Worm (Caenorhabditis elegans): ENCODE results near the gene unc-43.
"Not testable (repeated sequence)": the region's sequence is repeated elsewhere in the genome, so short reads cannot be mapped to it uniquely, and the experiment has no call there.

Gene unc-43

DNA sequence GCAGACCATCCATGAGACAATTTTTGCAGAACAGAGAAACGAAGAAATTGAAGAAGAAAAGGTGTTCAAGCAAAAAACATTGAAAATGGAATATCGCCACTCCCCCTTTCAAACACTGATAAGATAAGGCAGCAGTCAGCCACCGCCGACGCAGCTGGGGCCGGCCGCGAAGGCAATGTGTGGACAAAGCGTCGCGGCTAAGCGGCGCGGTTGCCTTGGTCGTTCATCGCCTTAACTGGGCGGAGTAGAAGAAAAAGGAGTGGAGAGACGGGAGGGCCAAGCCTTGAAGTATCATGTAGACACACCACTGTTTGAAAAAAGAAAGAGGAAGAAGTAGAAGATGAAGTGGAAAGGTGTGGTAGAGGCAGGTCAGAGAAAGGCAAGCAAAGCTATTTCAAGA, 19.1 kb downstream of the unc-43 start:
- TF ChIP-seq nhr-10 (tag; optimal IDR thresholded peaks at IDR 0.05) (no peak), sma-3 (GFP tag; optimal IDR thresholded peaks at IDR 0.05) (peak; percentile 44), crh-2 (tag; optimal IDR thresholded peaks at IDR 0.05) (peak; percentile 35), F13H6.1 (tag; optimal IDR thresholded peaks at IDR 0.05) (peak; percentile 25), blmp-1 (tag; optimal IDR thresholded peaks at IDR 0.05; ENCODE audit: insufficient read depth) (peak; percentile 22), fos-1 (tag; optimal IDR thresholded peaks at IDR 0.05) (peak; percentile 68), elt-3 (tag; optimal IDR thresholded peaks at IDR 0.05) (no peak), nhr-25 (tag; optimal IDR thresholded peaks at IDR 0.05) (peak; percentile 17), sma-9 (GFP tag; optimal IDR thresholded peaks at IDR 0.05) (peak; percentile 28), sma-9 (tag; optimal IDR thresholded peaks at IDR 0.05) (no peak)

DNA sequence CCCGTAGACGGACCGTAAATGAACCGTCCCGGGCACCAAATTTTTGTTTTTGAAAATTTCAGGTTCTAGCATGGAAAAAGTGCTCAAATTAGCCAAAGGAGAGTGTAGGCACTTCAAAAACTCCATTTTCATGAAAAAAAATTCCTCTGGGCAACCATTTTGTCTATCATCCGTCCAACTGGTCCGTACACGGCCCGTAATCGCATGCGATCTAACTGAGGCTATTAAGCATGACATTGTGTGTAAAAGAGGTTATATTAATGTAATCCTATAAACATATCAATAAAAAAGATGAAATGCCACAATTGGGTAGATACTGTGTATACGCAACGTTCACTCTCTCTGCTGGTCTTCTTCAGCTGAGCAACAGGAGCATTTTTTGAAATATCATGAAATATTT, 27.4 kb downstream of the unc-43 start, which contains the start of gene R09E10.1:
Gene R09E10.1 (minus strand): TSS at position 101 of the 400 bp plus-strand sequence.
- not testable (repeated sequence) for TF ChIP-seq nhr-237 (tag; optimal IDR thresholded peaks at IDR 0.05); unc-55 (GFP tag; optimal IDR thresholded peaks at IDR 0.05); dmd-4 (tag; optimal IDR thresholded peaks at IDR 0.05)

DNA sequence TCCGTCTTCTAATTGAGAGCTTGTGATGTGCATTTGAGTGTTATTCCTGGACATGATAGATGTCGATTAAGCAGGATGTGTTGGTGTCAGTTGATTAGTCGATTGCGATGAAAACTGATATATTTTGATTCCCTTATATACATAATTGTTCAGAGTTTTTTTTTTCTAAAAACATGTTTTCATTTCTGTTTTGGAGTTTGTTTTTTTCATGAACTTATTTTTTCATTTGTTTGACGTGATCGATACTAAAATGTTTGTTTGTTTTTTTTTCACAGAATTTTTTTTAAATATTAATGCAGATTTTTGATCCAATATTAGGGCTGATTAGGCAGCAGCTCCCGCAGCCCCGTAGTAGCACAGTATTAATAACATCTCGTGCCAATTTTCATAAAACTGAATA, 31.8 kb downstream of the unc-43 start, which contains the start of gene R09E10.2:
Gene R09E10.2 (minus strand): TSS at position 101 of the 400 bp plus-strand sequence.
- TF ChIP-seq nhr-25 (tag; optimal IDR thresholded peaks at IDR 0.05) (no peak), ama-1 (optimal IDR thresholded peaks at IDR 0.05) (no peak), lsy-2 (tag; optimal IDR thresholded peaks at IDR 0.05) (no peak), unc-62 (GFP tag; optimal IDR thresholded peaks at IDR 0.05) (no peak), zag-1 (tag; optimal IDR thresholded peaks at IDR 0.05) (no peak), nhr-23 (tag; optimal IDR thresholded peaks at IDR 0.05) (no peak), egl-27 (tag; optimal IDR thresholded peaks at IDR 0.05) (no peak), unc-55 (GFP tag; optimal IDR thresholded peaks at IDR 0.05) (no peak), ztf-11 (tag; optimal IDR thresholded peaks at IDR 0.05) (no peak), alr-1 (tag; optimal IDR thresholded peaks at IDR 0.05) (no peak)

DNA sequence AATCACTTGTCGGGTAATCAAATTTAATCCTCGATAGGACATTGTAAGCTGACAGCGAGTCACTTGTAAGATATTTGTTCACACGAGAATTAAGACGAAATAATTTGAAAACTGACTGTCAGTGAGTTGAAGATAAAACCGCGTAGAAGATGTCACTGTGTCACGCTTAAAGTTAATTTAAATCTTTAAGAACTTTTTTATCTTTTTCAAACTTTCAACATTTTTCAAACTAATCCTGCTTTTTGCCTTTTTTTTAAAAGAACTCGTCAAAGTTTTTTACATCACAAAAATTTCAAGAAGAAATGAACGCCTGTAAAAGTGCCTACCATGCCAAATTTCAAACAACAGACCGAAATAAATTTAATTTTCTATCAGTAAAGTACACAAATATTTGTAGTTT, 36.5 kb downstream of the unc-43 start, which contains the start of gene acs-18:
Gene acs-18 (minus strand): TSS at position 101 of the 400 bp plus-strand sequence.
- TF ChIP-seq alr-1 (tag; optimal IDR thresholded peaks at IDR 0.05), result no peak
- no peak for TF ChIP-seq ztf-11 (tag; optimal IDR thresholded peaks at IDR 0.05)
- no peak for TF ChIP-seq ztf-4 (tag; optimal IDR thresholded peaks at IDR 0.05)
- no peak for TF ChIP-seq F13H6.1 (tag; optimal IDR thresholded peaks at IDR 0.05)
- TF ChIP-seq Y55F3AM.14 (GFP tag; optimal IDR thresholded peaks at IDR 0.05), result no peak
- TF ChIP-seq elt-1 (tag; optimal IDR thresholded peaks at IDR 0.05), result no peak
- TF ChIP-seq nhr-77 (tag; optimal IDR thresholded peaks at IDR 0.05), result no peak
- no peak for TF ChIP-seq lin-39 (tag; optimal IDR thresholded peaks at IDR 0.05)
- no peak for TF ChIP-seq lsy-2 (tag; optimal IDR thresholded peaks at IDR 0.05)

DNA sequence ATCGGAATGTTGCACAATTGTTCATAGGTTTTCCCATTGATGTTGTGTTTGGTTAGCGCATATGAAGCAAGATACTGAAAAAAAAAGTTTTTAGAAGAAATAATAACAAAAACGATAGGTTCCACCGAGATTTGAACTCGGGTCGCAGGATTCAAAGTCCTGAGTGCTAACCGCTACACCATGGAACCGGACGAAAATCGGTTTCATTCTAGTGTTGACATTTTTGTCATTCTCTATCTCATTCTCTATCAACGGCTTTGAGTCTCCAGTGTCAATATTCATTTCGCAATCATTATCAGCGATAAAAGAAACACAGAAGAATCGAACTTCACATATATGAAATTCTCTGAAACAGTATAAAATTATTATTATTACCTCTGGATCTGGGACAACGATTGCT, 38.9 kb downstream of the unc-43 start:
- no peak for TF ChIP-seq egl-27 (tag; optimal IDR thresholded peaks at IDR 0.05)
- no peak for TF ChIP-seq mbf-1 (tag; optimal IDR thresholded peaks at IDR 0.05)
- no peak for TF ChIP-seq crh-2 (tag; optimal IDR thresholded peaks at IDR 0.05)
- TF ChIP-seq Y55F3AM.14 (GFP tag; optimal IDR thresholded peaks at IDR 0.05), result no peak
- TF ChIP-seq blmp-1 (tag; optimal IDR thresholded peaks at IDR 0.05; ENCODE audit: insufficient read depth), result no peak
- TF ChIP-seq gmeb-1 (tag; optimal IDR thresholded peaks at IDR 0.05), result no peak
- TF ChIP-seq sem-4 (tag; optimal IDR thresholded peaks at IDR 0.05), result no peak
- TF ChIP-seq nhr-21 (tag; optimal IDR thresholded peaks at IDR 0.05), result no peak
- no peak for TF ChIP-seq nhr-77 (tag; optimal IDR thresholded peaks at IDR 0.05)

DNA sequence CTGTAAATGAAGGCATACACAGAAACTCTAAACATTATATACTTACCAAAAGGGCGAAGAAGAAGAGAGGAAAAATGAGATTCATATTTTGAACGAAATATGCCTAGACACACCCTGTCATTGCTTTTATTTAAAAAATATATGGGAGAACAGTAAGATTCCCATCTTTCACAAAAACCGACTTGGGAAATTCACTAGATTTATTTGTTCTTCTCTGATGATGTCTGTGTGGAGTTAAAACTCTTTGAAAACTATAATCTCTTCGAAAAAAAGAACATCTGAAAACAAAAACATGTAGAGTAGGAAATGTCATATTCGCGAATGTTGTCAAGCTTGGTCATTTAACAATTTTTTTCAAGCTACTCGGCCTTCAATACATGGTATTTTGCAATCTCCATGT, 39.7 kb downstream of the unc-43 start, which contains the start of gene R09E10.8:
Gene R09E10.8 (minus strand): TSS at position 101 of the 400 bp plus-strand sequence.
- TF ChIP-seq nhr-10 (tag; optimal IDR thresholded peaks at IDR 0.05), result no peak
- no peak for TF ChIP-seq unc-39 (tag; optimal IDR thresholded peaks at IDR 0.05)
- TF ChIP-seq elt-3 (tag; optimal IDR thresholded peaks at IDR 0.05), result no peak
- TF ChIP-seq alr-1 (tag; optimal IDR thresholded peaks at IDR 0.05), result no peak

DNA sequence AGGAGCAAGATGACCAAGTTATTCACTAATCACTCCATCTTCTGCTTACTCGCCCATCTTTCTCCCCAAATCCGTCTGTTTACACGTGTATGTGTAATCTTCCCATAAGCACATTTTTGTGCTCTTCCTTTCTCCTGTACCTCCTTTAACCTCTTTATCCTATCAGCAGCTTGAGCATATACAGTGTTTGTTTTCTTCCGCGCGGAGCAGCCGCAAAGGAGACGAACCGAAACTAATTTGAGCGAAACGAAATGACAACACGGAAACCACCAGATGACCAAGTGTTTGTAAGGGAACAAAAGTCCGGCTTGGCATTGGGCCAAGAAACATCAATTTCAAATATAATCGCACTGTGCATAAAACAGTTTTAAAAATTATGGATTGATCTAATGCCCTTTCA, 45.6 kb downstream of the unc-43 start:
- TF ChIP-seq mab-5 (tag; optimal IDR thresholded peaks at IDR 0.05) (no peak), nhr-6 (tag; optimal IDR thresholded peaks at IDR 0.05) (no peak), mbf-1 (tag; optimal IDR thresholded peaks at IDR 0.05) (no peak), ztf-1 (GFP tag; conservative IDR thresholded peaks at IDR 0.05) (no peak), nhr-77 (tag; optimal IDR thresholded peaks at IDR 0.05) (no peak), sma-9 (GFP tag; optimal IDR thresholded peaks at IDR 0.05) (no peak), sma-9 (tag; optimal IDR thresholded peaks at IDR 0.05) (no peak), C34F6.9 (tag; optimal IDR thresholded peaks at IDR 0.05) (no peak), unc-39 (tag; optimal IDR thresholded peaks at IDR 0.05) (no peak), nhr-12 (tag; optimal IDR thresholded peaks at IDR 0.05) (no peak), skn-1 (tag; optimal IDR thresholded peaks at IDR 0.05) (no peak)

Data from whole organism, L2 larva.